Worm (Caenorhabditis elegans) whole organism, L2 larva: ENCODE results near the gene C56A3.8.

Experiments
- F13H6.1 ChIP-seq: sonication (generic microtip); optimal IDR thresholded peaks from 2 replicates; lab custom pipeline; 2016; ENCODE audit warnings: missing genetic modification characterization, missing compliant biosample characterization
- Y55F3AM.14 ChIP-seq: fragments of 200-800 bp; sonication (Bioruptor generic); optimal IDR thresholded peaks from 2 replicates; lab custom pipeline; 2018; ENCODE audit warnings: mild to moderate bottlenecking, missing genetic modification characterization, missing compliant biosample characterization
- ZK546.5 ChIP-seq: sonication (generic microtip); optimal IDR thresholded peaks from 2 replicates; lab custom pipeline; 2017; ENCODE audit warnings: missing biosample characterization, missing genetic modification characterization
- alr-1 ChIP-seq: fragments of 150-350 bp; optimal IDR thresholded peaks from 2 replicates; lab custom pipeline; 2014; ENCODE audit warnings: missing biosample characterization, missing genetic modification characterization
- blmp-1 ChIP-seq: sonication (generic microtip); optimal IDR thresholded peaks from 2 replicates; lab custom pipeline; 2017; ENCODE audit warnings: missing genetic modification characterization, mild to moderate bottlenecking, missing compliant biosample characterization, antibody characterized with exemption, moderate library complexity; ENCODE audit not compliant: insufficient read depth
- ceh-16 ChIP-seq: fragments of 150-350 bp; optimal IDR thresholded peaks from 2 replicates; lab custom pipeline; 2014; ENCODE audit warnings: missing biosample characterization, missing genetic modification characterization
- ceh-82 ChIP-seq: fragments of 150-350 bp; optimal IDR thresholded peaks from 2 replicates; lab custom pipeline; 2014; ENCODE audit warnings: missing biosample characterization, missing genetic modification characterization
- crh-2 ChIP-seq: sonication (generic microtip); optimal IDR thresholded peaks from 2 replicates; lab custom pipeline; 2017; ENCODE audit warnings: missing biosample characterization, missing genetic modification characterization
- egl-27 ChIP-seq: sonication (generic microtip); optimal IDR thresholded peaks from 3 replicates; lab custom pipeline; 2017; ENCODE audit warnings: missing biosample characterization, missing genetic modification reagents, missing genetic modification characterization
- elt-1 ChIP-seq: fragments of 150-350 bp; optimal IDR thresholded peaks from 2 replicates; lab custom pipeline; 2014; ENCODE audit warnings: missing biosample characterization, missing genetic modification characterization
- elt-3 ChIP-seq: sonication (generic microtip); optimal IDR thresholded peaks from 2 replicates; lab custom pipeline; 2017; ENCODE audit warnings: missing biosample characterization, missing genetic modification characterization
- fos-1 ChIP-seq: fragments of 150-350 bp; optimal IDR thresholded peaks from 2 replicates; lab custom pipeline; 2014; ENCODE audit warnings: missing biosample characterization, missing genetic modification characterization
- gmeb-1 ChIP-seq: fragments of 150-350 bp; optimal IDR thresholded peaks from 2 replicates; lab custom pipeline; 2014; ENCODE audit warnings: missing biosample characterization, missing genetic modification characterization
- lin-11 ChIP-seq: fragments of 150-350 bp; sonication (generic microtip); optimal IDR thresholded peaks from 2 replicates; lab custom pipeline; 2014; ENCODE audit warnings: missing biosample characterization, missing genetic modification characterization, inconsistent platforms, mixed read lengths
- lin-13 ChIP-seq: fragments of 150-350 bp; optimal IDR thresholded peaks from 2 replicates; lab custom pipeline; 2014; ENCODE audit warnings: missing biosample characterization, missing genetic modification reagents, missing genetic modification characterization
- lin-39 ChIP-seq: fragments of 150-350 bp; optimal IDR thresholded peaks from 2 replicates; lab custom pipeline; 2014; ENCODE audit warnings: missing biosample characterization, missing genetic modification reagents, missing genetic modification characterization
- lsy-2 ChIP-seq, 2 experiments: fragments of 150-350 bp in 1 of 2; sonication (generic microtip) in 1 of 2; optimal IDR thresholded peaks; 2 replicates each; lab custom pipeline; 2014 to 2017; ENCODE audit warnings: missing biosample characterization in 2 of 2, missing genetic modification characterization in 2 of 2
- mbf-1 ChIP-seq: sonication (generic microtip); optimal IDR thresholded peaks from 2 replicates; lab custom pipeline; 2017; ENCODE audit warnings: missing biosample characterization, missing genetic modification characterization
- mdl-1 ChIP-seq, 2 experiments: fragments of 150-350 bp in 1 of 2; sonication (generic microtip) in 1 of 2; optimal IDR thresholded peaks; 2 replicates each; lab custom pipeline; 2017; ENCODE audit warnings: missing biosample characterization in 2 of 2, missing genetic modification characterization in 2 of 2
- nhr-10 ChIP-seq: sonication (generic microtip); optimal IDR thresholded peaks from 2 replicates; lab custom pipeline; 2017; ENCODE audit warnings: missing biosample characterization, missing genetic modification characterization
- nhr-11 ChIP-seq: fragments of 150-350 bp; optimal IDR thresholded peaks from 2 replicates; lab custom pipeline; 2014; ENCODE audit warnings: missing biosample characterization, missing genetic modification characterization
- nhr-12 ChIP-seq: fragments of 150-350 bp; optimal IDR thresholded peaks from 2 replicates; lab custom pipeline; 2014; ENCODE audit warnings: missing biosample characterization, missing genetic modification characterization
- nhr-21 ChIP-seq: fragments of 150-350 bp; optimal IDR thresholded peaks from 2 replicates; lab custom pipeline; 2014; ENCODE audit warnings: missing biosample characterization, missing genetic modification characterization
- nhr-237 ChIP-seq: fragments of 150-350 bp; optimal IDR thresholded peaks from 2 replicates; lab custom pipeline; 2014; ENCODE audit warnings: missing biosample characterization, missing genetic modification characterization
- nhr-25 ChIP-seq: fragments of 150-350 bp; sonication (generic microtip); optimal IDR thresholded peaks from 3 replicates; lab custom pipeline; 2014; ENCODE audit warnings: missing biosample characterization, missing genetic modification characterization
- nhr-6 ChIP-seq: fragments of 150-350 bp; optimal IDR thresholded peaks from 2 replicates; lab custom pipeline; 2014; ENCODE audit warnings: missing biosample characterization, missing genetic modification characterization
- peb-1 ChIP-seq: fragments of 150-350 bp; optimal IDR thresholded peaks from 2 replicates; lab custom pipeline; 2014; ENCODE audit warnings: missing biosample characterization, missing genetic modification characterization
- sem-4 ChIP-seq: fragments of 150-350 bp; optimal IDR thresholded peaks from 2 replicates; lab custom pipeline; 2014; ENCODE audit warnings: missing biosample characterization, missing genetic modification reagents, missing genetic modification characterization
- sma-3 ChIP-seq: sonication (generic microtip); optimal IDR thresholded peaks from 2 replicates; lab custom pipeline; 2016; ENCODE audit warnings: missing genetic modification reagents, missing genetic modification characterization, missing compliant biosample characterization
- sma-9 ChIP-seq, 2 experiments: fragments of 150-350 bp in 1 of 2; sonication (generic microtip) in 1 of 2; optimal IDR thresholded peaks; 2 replicates each; lab custom pipeline; 2014 to 2016; ENCODE audit warnings: missing genetic modification characterization in 2 of 2, mild to moderate bottlenecking in 1 of 2, missing biosample characterization in 1 of 2, missing compliant biosample characterization in 1 of 2, missing genetic modification reagents in 1 of 2, moderate library complexity in 1 of 2
- snpc-4 ChIP-seq: fragments of 150-350 bp; optimal IDR thresholded peaks from 2 replicates; lab custom pipeline; 2014; ENCODE audit warnings: missing biosample characterization, missing genetic modification characterization
- unc-39 ChIP-seq: fragments of 150-350 bp; optimal IDR thresholded peaks from 2 replicates; lab custom pipeline; 2014; ENCODE audit warnings: missing biosample characterization, missing genetic modification characterization
- zag-1 ChIP-seq: fragments of 150-350 bp; optimal IDR thresholded peaks from 2 replicates; lab custom pipeline; 2014; ENCODE audit warnings: missing biosample characterization, missing genetic modification characterization

The C56A3.8 gene

ce11 chrV:13568533-13568932, 8.5 kb downstream of the C56A3.8 start, which contains the start of the genes nuaf-1 and bir-2 (continued):
- peak; percentile 42 for TF ChIP-seq sma-3 (GFP tag; lab: Kevin White, UChicago)
- peak; percentile 74 for TF ChIP-seq gmeb-1 (tag; lab: Kevin White, UChicago)
- TF ChIP-seq zag-1: no peak
- peak; percentile 10 to 68 for TF ChIP-seq lsy-2 (tag; optimal IDR thresholded peaks at IDR 0.05; lab: Kevin White, UChicago)
- no peak for TF ChIP-seq nhr-6 (tag; lab: Kevin White, UChicago)
- no peak for TF ChIP-seq snpc-4 (tag; lab: Kevin White, UChicago)
- no peak for TF ChIP-seq ZK546.5
- TF ChIP-seq F13H6.1 (tag; lab: Kevin White, UChicago): peak; percentile 31
- no peak for TF ChIP-seq sem-4
- TF ChIP-seq lin-39 (tag; lab: Kevin White, UChicago): no peak
- no peak for TF ChIP-seq blmp-1 (tag; lab: Kevin White, UChicago)
- TF ChIP-seq nhr-21 (tag; lab: Kevin White, UChicago): peak; percentile 11
- TF ChIP-seq nhr-12 (tag; lab: Kevin White, UChicago): no peak

ce11 chrV:13571714-13572258, 11.7 kb downstream of the C56A3.8 start, which contains the start of gene C50B8.4:
Gene C50B8.4, plus strand, starts transcription at chrV:13572012.
- peak; percentile 86 for TF ChIP-seq fos-1 (tag; lab: Kevin White, UChicago)
- no peak for TF ChIP-seq mbf-1 (tag; lab: Kevin White, UChicago)

ce11 chrV:13575866-13576265, 15.8 kb downstream of the C56A3.8 start:
- TF ChIP-seq nhr-21 (tag; lab: Kevin White, UChicago): no peak
- no peak for TF ChIP-seq lin-11 (tag; lab: Kevin White, UChicago)
- no peak for TF ChIP-seq egl-27 (tag; lab: Kevin White, UChicago)
- no peak for TF ChIP-seq Y55F3AM.14 (GFP tag; lab: Kevin White, UChicago)
- TF ChIP-seq nhr-6 (tag; lab: Kevin White, UChicago): no peak
- TF ChIP-seq mdl-1 (tag; optimal IDR thresholded peaks at IDR 0.05; lab: Kevin White, UChicago): no peak
- no peak for TF ChIP-seq ceh-16
- no peak for TF ChIP-seq unc-39
- TF ChIP-seq elt-1 (tag; lab: Kevin White, UChicago): no peak
- no peak for TF ChIP-seq lsy-2 (tag; optimal IDR thresholded peaks at IDR 0.05; lab: Kevin White, UChicago)
- TF ChIP-seq ZK546.5: no peak
- TF ChIP-seq nhr-25 (tag; lab: Kevin White, UChicago): no peak

ce11 chrV:13576828-13577227, 16.8 kb downstream of the C56A3.8 start:
- no peak for TF ChIP-seq ceh-16
- no peak for TF ChIP-seq zag-1
- TF ChIP-seq sma-9 (GFP tag; optimal IDR thresholded peaks at IDR 0.05; lab: Kevin White, UChicago): peak; percentile 28
- TF ChIP-seq sma-9 (tag; optimal IDR thresholded peaks at IDR 0.05; lab: Kevin White, UChicago): no peak
- TF ChIP-seq fos-1 (tag; lab: Kevin White, UChicago): peak; percentile 93
- TF ChIP-seq nhr-6 (tag; lab: Kevin White, UChicago): no peak
- no peak for TF ChIP-seq ZK546.5
- no peak for TF ChIP-seq nhr-10
- no peak for TF ChIP-seq sma-3 (GFP tag; lab: Kevin White, UChicago)
- peak; percentile 7 for TF ChIP-seq gmeb-1 (tag; lab: Kevin White, UChicago)
- TF ChIP-seq peb-1 (tag; lab: Kevin White, UChicago): no peak
- no peak for TF ChIP-seq unc-39
- TF ChIP-seq Y55F3AM.14 (GFP tag; lab: Kevin White, UChicago): no peak
- no peak for TF ChIP-seq elt-1 (tag; lab: Kevin White, UChicago)
- TF ChIP-seq crh-2 (tag; lab: Kevin White, UChicago): no peak
- no peak for TF ChIP-seq ceh-82 (tag; lab: Kevin White, UChicago)
- no peak for TF ChIP-seq alr-1 (tag; lab: Kevin White, UChicago)
- no peak for TF ChIP-seq nhr-25 (tag; lab: Kevin White, UChicago)
- TF ChIP-seq nhr-11 (tag; lab: Kevin White, UChicago): no peak
- TF ChIP-seq elt-3: no peak
- no peak for TF ChIP-seq egl-27 (tag; lab: Kevin White, UChicago)
- TF ChIP-seq nhr-237 (tag; lab: Kevin White, UChicago): no peak
- no peak for TF ChIP-seq mdl-1 (tag; optimal IDR thresholded peaks at IDR 0.05; lab: Kevin White, UChicago)

- TF ChIP-seq lin-13 (GFP tag; lab: Kevin White, UChicago): no peak
- peak; percentile 88 for TF ChIP-seq fos-1 (tag; lab: Kevin White, UChicago)
Measured at ce11 chrV:13577463-13577862, 17.4 kb downstream of the C56A3.8 start.
